1 fruit fly cellular context compared by ENCODE assay signal in genomic region chr3L:6552968-6553402, dm6.
TF ChIP-seq lines count a peak whose summit lies in the region.

No protein-coding gene starts in this region.

TF ChIP-seq in whole organism, embryonic, 481 proteins besides CTCF, POLR2A, EP300 and RAD21 (continued from another document and continues in another):
- peak; percentile 49 for TF ChIP-seq dm (GFP tag; optimal IDR thresholded peaks at IDR 0.05; lab: Kevin White, UChicago)
- peak; percentile 95 for TF ChIP-seq Rfx (GFP tag; IDR thresholded peaks at IDR 0.05; lab: Robert Waterston, UW)
- TF ChIP-seq jumu (GFP tag; optimal IDR thresholded peaks at IDR 0.05; lab: Kevin White, UChicago) = peak; percentile 56
- peak; percentile 15 for TF ChIP-seq pfk (GFP tag; optimal IDR thresholded peaks at IDR 0.05; lab: Kevin White, UChicago)
- peak; percentile 72 for TF ChIP-seq CG4404 (GFP tag; IDR thresholded peaks at IDR 0.05; lab: Robert Waterston, UW)
- TF ChIP-seq CG4854 (GFP tag; optimal IDR thresholded peaks at IDR 0.05; lab: Kevin White, UChicago) = peak; percentile 75
- TF ChIP-seq sob (GFP tag; IDR thresholded peaks at IDR 0.05; lab: Robert Waterston, UW) = peak; percentile 95
- TF ChIP-seq CG13424 (tag; optimal IDR thresholded peaks at IDR 0.05; lab: Kevin White, UChicago) = peak; percentile 87
- peak; percentile 75 for TF ChIP-seq CHES-1-like (GFP tag; optimal IDR thresholded peaks at IDR 0.05; lab: Kevin White, UChicago)
- peak; percentile 87 for TF ChIP-seq B-H2 (GFP tag; optimal IDR thresholded peaks at IDR 0.05; lab: Kevin White, UChicago)
- TF ChIP-seq CG17912 (GFP tag; optimal IDR thresholded peaks at IDR 0.05; lab: Kevin White, UChicago) = peak; percentile 29
- TF ChIP-seq CG3065 (GFP tag; optimal IDR thresholded peaks at IDR 0.05; lab: Kevin White, UChicago) = peak; percentile 30
- TF ChIP-seq Sin3A (optimal IDR thresholded peaks at IDR 0.05; lab: Kevin White, UChicago) = no peak
- peak; percentile 91 for TF ChIP-seq CG7839 (tag; optimal IDR thresholded peaks at IDR 0.05; lab: Kevin White, UChicago)
- TF ChIP-seq CG14667 (GFP tag; IDR thresholded peaks at IDR 0.05; lab: Robert Waterston, UW) = peak; percentile 80
- TF ChIP-seq da (GFP tag; optimal IDR thresholded peaks at IDR 0.05; lab: Kevin White, UChicago) = peak; percentile 16
- no peak for TF ChIP-seq Dp (GFP tag; optimal IDR thresholded peaks at IDR 0.05; lab: Kevin White, UChicago)
- peak; percentile 28 for TF ChIP-seq zen (tag; optimal IDR thresholded peaks at IDR 0.05; lab: Kevin White, UChicago)
- TF ChIP-seq Pdp1 (GFP tag; optimal IDR thresholded peaks at IDR 0.05; lab: Kevin White, UChicago) = peak; percentile 79 to 84
- peak; percentile 23 for TF ChIP-seq CG10565 (GFP tag; optimal IDR thresholded peaks at IDR 0.05; lab: Kevin White, UChicago)
- TF ChIP-seq CG2678 (tag; optimal IDR thresholded peaks at IDR 0.05; lab: Kevin White, UChicago) = peak; percentile 92
- TF ChIP-seq CG16863 (GFP tag; optimal IDR thresholded peaks at IDR 0.05; lab: Kevin White, UChicago) = peak; percentile 65
- TF ChIP-seq CG15479 (GFP tag; optimal IDR thresholded peaks at IDR 0.05; lab: Kevin White, UChicago) = no peak
- TF ChIP-seq CG17361 (GFP tag; IDR thresholded peaks at IDR 0.05; lab: Robert Waterston, UW) = peak; percentile 85
- TF ChIP-seq stc (GFP tag; IDR thresholded peaks at IDR 0.05; lab: Robert Waterston, UW) = peak; percentile 89
- peak; percentile 83 for TF ChIP-seq CG7786 (GFP tag; optimal IDR thresholded peaks at IDR 0.05; lab: Kevin White, UChicago)
- no peak for TF ChIP-seq btn (GFP tag; optimal IDR thresholded peaks at IDR 0.05; lab: Kevin White, UChicago)
- peak; percentile 89 for TF ChIP-seq CG3281 (GFP tag; optimal IDR thresholded peaks at IDR 0.05; lab: Kevin White, UChicago)
- peak; percentile 67; the same call in 2 of the 3 replicates for TF ChIP-seq ase (GFP tag; IDR thresholded peaks at IDR 0.05; lab: Robert Waterston, UW)
- TF ChIP-seq Gsc (GFP tag; IDR thresholded peaks at IDR 0.05; lab: Robert Waterston, UW) = no peak
- no peak for TF ChIP-seq CG4360 (GFP tag; IDR thresholded peaks at IDR 0.05; lab: Robert Waterston, UW)
- peak; percentile 70 for TF ChIP-seq ERR (GFP tag; optimal IDR thresholded peaks at IDR 0.05; lab: Kevin White, UChicago)
- TF ChIP-seq H2.0 (GFP tag; IDR thresholded peaks at IDR 0.05; lab: Robert Waterston, UW) = peak; percentile 82
- TF ChIP-seq Dbx (GFP tag; IDR thresholded peaks at IDR 0.05; lab: Robert Waterston, UW) = peak; percentile 88
- no peak for TF ChIP-seq cato (GFP tag; optimal IDR thresholded peaks at IDR 0.05; lab: Kevin White, UChicago; ENCODE audit: borderline replicate concordance)
- peak; percentile 88 for TF ChIP-seq HLH3B (GFP tag; IDR thresholded peaks at IDR 0.05; lab: Robert Waterston, UW)
- TF ChIP-seq MBD-R2 (GFP tag; IDR thresholded peaks at IDR 0.05; lab: Robert Waterston, UW) = peak; percentile 79
- peak; percentile 7 for TF ChIP-seq CG4328 (GFP tag; optimal IDR thresholded peaks at IDR 0.05; lab: Kevin White, UChicago)
- TF ChIP-seq CG16779 (GFP tag; IDR thresholded peaks at IDR 0.05; lab: Robert Waterston, UW) = peak; percentile 73; the same call in 1 of the 2 replicates
- TF ChIP-seq CG6683 (GFP tag; optimal IDR thresholded peaks at IDR 0.05; lab: Kevin White, UChicago) = peak; percentile 61
- TF ChIP-seq ttk (GFP tag; IDR thresholded peaks at IDR 0.05; lab: Robert Waterston, UW) = peak; percentile 80
- peak; percentile 87 for TF ChIP-seq Ada2b (GFP tag; IDR thresholded peaks at IDR 0.05; lab: Robert Waterston, UW)
- peak; percentile 77 to 89 for TF ChIP-seq Hr51 (GFP tag; optimal IDR thresholded peaks at IDR 0.05; lab: Kevin White, UChicago)
- peak; percentile 91 for TF ChIP-seq CG15269 (tag; optimal IDR thresholded peaks at IDR 0.05; lab: Kevin White, UChicago)
- peak; percentile 93 for TF ChIP-seq CG9932 (GFP tag; IDR thresholded peaks at IDR 0.05; lab: Robert Waterston, UW)
- TF ChIP-seq Awh (GFP tag; IDR thresholded peaks at IDR 0.05; lab: Robert Waterston, UW) = peak; percentile 69
- TF ChIP-seq dimm (GFP tag; IDR thresholded peaks at IDR 0.05; lab: Robert Waterston, UW) = peak; percentile 60
- TF ChIP-seq CG1024 (GFP tag; IDR thresholded peaks at IDR 0.05; lab: Robert Waterston, UW) = peak; percentile 64
- TF ChIP-seq CkIIα-i1 (GFP tag; IDR thresholded peaks at IDR 0.05; lab: Robert Waterston, UW) = no peak
- no peak for TF ChIP-seq Bgb (GFP tag; IDR thresholded peaks at IDR 0.05; lab: Robert Waterston, UW; ENCODE audit: partially characterized antibody)
- peak; percentile 61 for TF ChIP-seq pb (GFP tag; optimal IDR thresholded peaks at IDR 0.05; lab: Kevin White, UChicago)
- peak; percentile 72 for TF ChIP-seq slou (GFP tag; optimal IDR thresholded peaks at IDR 0.05; lab: Kevin White, UChicago)
- TF ChIP-seq HmgD (GFP tag; optimal IDR thresholded peaks at IDR 0.05; lab: Kevin White, UChicago) = no peak
- peak; percentile 76 for TF ChIP-seq Side (GFP tag; optimal IDR thresholded peaks at IDR 0.05; lab: Kevin White, UChicago)
- peak; percentile 80 for TF ChIP-seq CG10209 (GFP tag; optimal IDR thresholded peaks at IDR 0.05; lab: Kevin White, UChicago)
- TF ChIP-seq cg (GFP tag; optimal IDR thresholded peaks at IDR 0.05; lab: Kevin White, UChicago) = no peak
- peak; percentile 70; the same call in 2 of the 3 replicates for TF ChIP-seq croc (GFP tag; conservative IDR thresholded peaks at IDR 0.05; lab: Robert Waterston, UW)
- peak; percentile 81 for TF ChIP-seq CG14050 (GFP tag; IDR thresholded peaks at IDR 0.05; lab: Robert Waterston, UW)
- peak; percentile 65 for TF ChIP-seq CG11723 (GFP tag; optimal IDR thresholded peaks at IDR 0.05; lab: Kevin White, UChicago)
- peak; percentile 93 for TF ChIP-seq row (GFP tag; IDR thresholded peaks at IDR 0.05; lab: Robert Waterston, UW)
- TF ChIP-seq CG15011 (GFP tag; optimal IDR thresholded peaks at IDR 0.05; lab: Kevin White, UChicago) = peak; percentile 78
- peak; percentile 28 for TF ChIP-seq tup (GFP tag; optimal IDR thresholded peaks at IDR 0.05; lab: Kevin White, UChicago)
- peak; percentile 76 for TF ChIP-seq CG6813 (GFP tag; optimal IDR thresholded peaks at IDR 0.05; lab: Kevin White, UChicago)
- no peak for TF ChIP-seq ato (GFP tag; IDR thresholded peaks at IDR 0.05; lab: Robert Waterston, UW; ENCODE audit: partially characterized antibody)
- TF ChIP-seq CG18764 (GFP tag; optimal IDR thresholded peaks at IDR 0.05; lab: Kevin White, UChicago) = peak; percentile 51
- TF ChIP-seq slbo (GFP tag; IDR thresholded peaks at IDR 0.05; lab: Robert Waterston, UW) = peak; percentile 94
- TF ChIP-seq Six4 (GFP tag; optimal IDR thresholded peaks at IDR 0.05; lab: Kevin White, UChicago) = peak; percentile 73
- no peak for TF ChIP-seq nom (GFP tag; optimal IDR thresholded peaks at IDR 0.05; lab: Kevin White, UChicago)
- peak; percentile 28 for TF ChIP-seq NC2β (GFP tag; optimal IDR thresholded peaks at IDR 0.05; lab: Kevin White, UChicago)
- peak; percentile 82 for TF ChIP-seq esg (GFP tag; conservative IDR thresholded peaks at IDR 0.05; lab: Robert Waterston, UW)
- TF ChIP-seq dpn (GFP tag; optimal IDR thresholded peaks at IDR 0.05; lab: Kevin White, UChicago) = peak; percentile 83 to 87
- no peak for TF ChIP-seq bbx (GFP tag; IDR thresholded peaks at IDR 0.05; lab: Robert Waterston, UW; ENCODE audit: partially characterized antibody)
- no peak for TF ChIP-seq Sry-β (GFP tag; optimal IDR thresholded peaks at IDR 0.05; lab: Kevin White, UChicago)
- peak; percentile 82 for TF ChIP-seq odd (GFP tag; optimal IDR thresholded peaks at IDR 0.05; lab: Kevin White, UChicago)
- peak; percentile 57 for TF ChIP-seq CG4730 (GFP tag; IDR thresholded peaks at IDR 0.05; lab: Robert Waterston, UW)
- no peak for TF ChIP-seq luna (GFP tag; optimal IDR thresholded peaks at IDR 0.05; lab: Kevin White, UChicago)
- TF ChIP-seq Nf-YB (GFP tag; optimal IDR thresholded peaks at IDR 0.05; lab: Kevin White, UChicago) = peak; percentile 61
- TF ChIP-seq nau (GFP tag; optimal IDR thresholded peaks at IDR 0.05; lab: Kevin White, UChicago) = peak; percentile 70
- peak; percentile 62 for TF ChIP-seq Nf-YC (tag; optimal IDR thresholded peaks at IDR 0.05; lab: Kevin White, UChicago)
- peak; percentile 92 for TF ChIP-seq unpg (GFP tag; optimal IDR thresholded peaks at IDR 0.05; lab: Kevin White, UChicago)
- TF ChIP-seq Atf-2 (GFP tag; optimal IDR thresholded peaks at IDR 0.05; lab: Kevin White, UChicago) = peak; percentile 49
- peak; percentile 91 for TF ChIP-seq lilli (GFP tag; optimal IDR thresholded peaks at IDR 0.05; lab: Kevin White, UChicago)
- TF ChIP-seq CG1233 (GFP tag; optimal IDR thresholded peaks at IDR 0.05; lab: Kevin White, UChicago) = peak; percentile 84
- peak; percentile 78 for TF ChIP-seq gce (GFP tag; IDR thresholded peaks at IDR 0.05; lab: Robert Waterston, UW)
- TF ChIP-seq trem (tag; optimal IDR thresholded peaks at IDR 0.05; lab: Kevin White, UChicago) = peak; percentile 45
- no peak for TF ChIP-seq pita (GFP tag; optimal IDR thresholded peaks at IDR 0.05; lab: Kevin White, UChicago)
- no peak for TF ChIP-seq HLH4C (GFP tag; IDR thresholded peaks at IDR 0.05; lab: Robert Waterston, UW; ENCODE audit: partially characterized antibody)
- TF ChIP-seq sr (GFP tag; IDR thresholded peaks at IDR 0.05; lab: Robert Waterston, UW) = no peak; the same call in 2 of the 3 replicates
- TF ChIP-seq Lim3 (GFP tag; IDR thresholded peaks at IDR 0.05; lab: Robert Waterston, UW) = no peak
- TF ChIP-seq bab2 (GFP tag; optimal IDR thresholded peaks at IDR 0.05; lab: Kevin White, UChicago) = peak; percentile 82
- TF ChIP-seq salm (tag; optimal IDR thresholded peaks at IDR 0.05; lab: Kevin White, UChicago) = peak; percentile 72
- peak; percentile 79 for TF ChIP-seq org-1 (GFP tag; optimal IDR thresholded peaks at IDR 0.05; lab: Kevin White, UChicago)
- TF ChIP-seq chm (GFP tag; IDR thresholded peaks at IDR 0.05; lab: Robert Waterston, UW) = no peak; the same call in 1 of the 2 replicates
- TF ChIP-seq ham (GFP tag; IDR thresholded peaks at IDR 0.05; lab: Robert Waterston, UW) = peak; percentile 27; the same call in 1 of the 2 replicates
- peak; percentile 78 for TF ChIP-seq sd (tag; optimal IDR thresholded peaks at IDR 0.05; lab: Kevin White, UChicago)
- TF ChIP-seq Elba2 (GFP tag; optimal IDR thresholded peaks at IDR 0.05; lab: Kevin White, UChicago) = no peak
- no peak for TF ChIP-seq CG1832 (GFP tag; optimal IDR thresholded peaks at IDR 0.05; lab: Kevin White, UChicago)
- TF ChIP-seq CG2889 (GFP tag; IDR thresholded peaks at IDR 0.05; lab: Robert Waterston, UW) = peak; percentile 76
- peak; percentile 92 for TF ChIP-seq CG32532 (GFP tag; IDR thresholded peaks at IDR 0.05; lab: Robert Waterston, UW)
- peak; percentile 35 for TF ChIP-seq Sry-δ (GFP tag; optimal IDR thresholded peaks at IDR 0.05; lab: Kevin White, UChicago)
- peak; percentile 85 for TF ChIP-seq tgo (GFP tag; IDR thresholded peaks at IDR 0.05; lab: Robert Waterston, UW)
- peak; percentile 86 for TF ChIP-seq Ptx1 (GFP tag; IDR thresholded peaks at IDR 0.05; lab: Robert Waterston, UW)
- peak; percentile 87 for TF ChIP-seq lbe (GFP tag; optimal IDR thresholded peaks at IDR 0.05; lab: Kevin White, UChicago)
- peak; percentile 88 for TF ChIP-seq mam (GFP tag; optimal IDR thresholded peaks at IDR 0.05; lab: Kevin White, UChicago)
- TF ChIP-seq ab (GFP tag; optimal IDR thresholded peaks at IDR 0.05; lab: Kevin White, UChicago) = no peak
- peak; percentile 89 for TF ChIP-seq Fer3 (tag; optimal IDR thresholded peaks at IDR 0.05; lab: Kevin White, UChicago)
- peak; percentile 69 for TF ChIP-seq NK7.1 (GFP tag; optimal IDR thresholded peaks at IDR 0.05; lab: Kevin White, UChicago)
- TF ChIP-seq CG6254 (GFP tag; optimal IDR thresholded peaks at IDR 0.05; lab: Kevin White, UChicago) = peak; percentile 48
- peak; percentile 83 for TF ChIP-seq H15 (GFP tag; IDR thresholded peaks at IDR 0.05; lab: Robert Waterston, UW)
- TF ChIP-seq CG7556 (GFP tag; optimal IDR thresholded peaks at IDR 0.05; lab: Kevin White, UChicago) = peak; percentile 88
- TF ChIP-seq CG9215 (GFP tag; IDR thresholded peaks at IDR 0.05; lab: Robert Waterston, UW) = peak; percentile 81
- TF ChIP-seq CG10462 (GFP tag; optimal IDR thresholded peaks at IDR 0.05; lab: Kevin White, UChicago) = peak; percentile 42
- peak; percentile 73 for TF ChIP-seq eyg (GFP tag; optimal IDR thresholded peaks at IDR 0.05; lab: Kevin White, UChicago)
- TF ChIP-seq CG30020 (tag; optimal IDR thresholded peaks at IDR 0.05; lab: Kevin White, UChicago) = peak; percentile 30
- TF ChIP-seq vfl (GFP tag; optimal IDR thresholded peaks at IDR 0.05; lab: Kevin White, UChicago) = peak; percentile 76
- TF ChIP-seq sim (GFP tag; IDR thresholded peaks at IDR 0.05; lab: Robert Waterston, UW) = peak; percentile 27; the same call in 1 of the 2 replicates
- peak; percentile 47 for TF ChIP-seq Spps (tag; optimal IDR thresholded peaks at IDR 0.05; lab: Kevin White, UChicago)
- TF ChIP-seq CG11696 (GFP tag; IDR thresholded peaks at IDR 0.05; lab: Robert Waterston, UW) = peak; percentile 53; the same call in 1 of the 2 replicates
- TF ChIP-seq CG3163 (GFP tag; optimal IDR thresholded peaks at IDR 0.05; lab: Kevin White, UChicago) = no peak
- TF ChIP-seq bsh (GFP tag; optimal IDR thresholded peaks at IDR 0.05; lab: Kevin White, UChicago) = peak in 1 of 2 experiments; percentile 84
- TF ChIP-seq cad (GFP tag; optimal IDR thresholded peaks at IDR 0.05; lab: Kevin White, UChicago) = no peak
- TF ChIP-seq Neu2 (GFP tag; optimal IDR thresholded peaks at IDR 0.05; lab: Kevin White, UChicago; ENCODE audit: borderline replicate concordance) = no peak
- peak; percentile 54 for TF ChIP-seq nerfin-1 (tag; optimal IDR thresholded peaks at IDR 0.05; lab: Kevin White, UChicago)
- TF ChIP-seq Antp (GFP tag; optimal IDR thresholded peaks at IDR 0.05; lab: Kevin White, UChicago) = peak; percentile 53
- TF ChIP-seq CG3847 (GFP tag; IDR thresholded peaks at IDR 0.05; lab: Robert Waterston, UW) = peak; percentile 90
- peak; percentile 51 for TF ChIP-seq Myb (GFP tag; optimal IDR thresholded peaks at IDR 0.05; lab: Kevin White, UChicago)
- peak; percentile 52 for TF ChIP-seq pnt (GFP tag; optimal IDR thresholded peaks at IDR 0.05; lab: Kevin White, UChicago)
- peak; percentile 89 for TF ChIP-seq CG17359 (tag; optimal IDR thresholded peaks at IDR 0.05; lab: Kevin White, UChicago)
- TF ChIP-seq CG12236 (GFP tag; optimal IDR thresholded peaks at IDR 0.05; lab: Kevin White, UChicago) = peak; percentile 48
- peak; percentile 40 for TF ChIP-seq CG4820 (GFP tag; optimal IDR thresholded peaks at IDR 0.05; lab: Kevin White, UChicago)
- TF ChIP-seq sens-2 (GFP tag; IDR thresholded peaks at IDR 0.05; lab: Robert Waterston, UW) = 0 out of 2 replicates have a peak, but pooled peaks have one; percentile 30
- TF ChIP-seq crol (GFP tag; IDR thresholded peaks at IDR 0.05; lab: Robert Waterston, UW) = no peak
